Fruit fly (Drosophila melanogaster): Measurements from ENCODE around the gene NdufV3.

- no peak for TF ChIP-seq Pif1A (GFP tag; optimal IDR thresholded peaks at IDR 0.05)
- no peak for TF ChIP-seq rn (GFP tag; IDR thresholded peaks at IDR 0.05)
- TF ChIP-seq D1 (tag; optimal IDR thresholded peaks at IDR 0.05) = no peak
- TF ChIP-seq CG9948 (tag; optimal IDR thresholded peaks at IDR 0.05) = no peak
- no peak for TF ChIP-seq CG12605 (GFP tag; IDR thresholded peaks at IDR 0.05)
- TF ChIP-seq Pif1B (GFP tag; optimal IDR thresholded peaks at IDR 0.05) = no peak
- no peak for TF ChIP-seq CG34367 (tag; optimal IDR thresholded peaks at IDR 0.05)
Observed at dm6 chrX:11374320-11374719, 24.5 kb downstream of the NdufV3 start.
